Worm (Caenorhabditis elegans) whole organism, L2 larva: ENCODE measurements around the gene adk-1.

Experiments used
- C34F6.9 ChIP-seq: fragments of 150-350 bp; optimal IDR thresholded peaks from 2 replicates; lab custom pipeline; 2014; ENCODE audit warnings: missing biosample characterization, missing genetic modification characterization
- F13H6.1 ChIP-seq: sonication (generic microtip); optimal IDR thresholded peaks from 2 replicates; lab custom pipeline; 2016; ENCODE audit warnings: missing genetic modification characterization, missing compliant biosample characterization
- R02D3.7 ChIP-seq: fragments of 150-350 bp; optimal IDR thresholded peaks from 2 replicates; lab custom pipeline; 2014; ENCODE audit warnings: missing biosample characterization, missing genetic modification characterization
- ZK546.5 ChIP-seq: sonication (generic microtip); optimal IDR thresholded peaks from 2 replicates; lab custom pipeline; 2017; ENCODE audit warnings: missing biosample characterization, missing genetic modification characterization
- alr-1 ChIP-seq: fragments of 150-350 bp; optimal IDR thresholded peaks from 2 replicates; lab custom pipeline; 2014; ENCODE audit warnings: missing biosample characterization, missing genetic modification characterization
- aly-2 ChIP-seq: fragments of 150-350 bp; optimal IDR thresholded peaks from 2 replicates; lab custom pipeline; 2014; ENCODE audit warnings: missing biosample characterization, missing genetic modification characterization
- ama-1 ChIP-seq: fragments of 150-350 bp; optimal IDR thresholded peaks from 2 replicates; lab custom pipeline; 2018; ENCODE audit warnings: inconsistent platforms
- blmp-1 ChIP-seq: sonication (generic microtip); optimal IDR thresholded peaks from 2 replicates; lab custom pipeline; 2017; ENCODE audit warnings: missing genetic modification characterization, mild to moderate bottlenecking, missing compliant biosample characterization, antibody characterized with exemption, moderate library complexity; ENCODE audit not compliant: insufficient read depth
- ceh-16 ChIP-seq: fragments of 150-350 bp; optimal IDR thresholded peaks from 2 replicates; lab custom pipeline; 2014; ENCODE audit warnings: missing biosample characterization, missing genetic modification characterization
- ceh-82 ChIP-seq: fragments of 150-350 bp; optimal IDR thresholded peaks from 2 replicates; lab custom pipeline; 2014; ENCODE audit warnings: missing biosample characterization, missing genetic modification characterization
- crh-2 ChIP-seq: sonication (generic microtip); optimal IDR thresholded peaks from 2 replicates; lab custom pipeline; 2017; ENCODE audit warnings: missing biosample characterization, missing genetic modification characterization
- dmd-4 ChIP-seq: sonication (generic microtip); optimal IDR thresholded peaks from 2 replicates; lab custom pipeline; 2017; ENCODE audit warnings: missing biosample characterization, missing genetic modification characterization
- egl-27 ChIP-seq: sonication (generic microtip); optimal IDR thresholded peaks from 3 replicates; lab custom pipeline; 2017; ENCODE audit warnings: missing biosample characterization, missing genetic modification reagents, missing genetic modification characterization
- lin-11 ChIP-seq: fragments of 150-350 bp; sonication (generic microtip); optimal IDR thresholded peaks from 2 replicates; lab custom pipeline; 2014; ENCODE audit warnings: missing biosample characterization, missing genetic modification characterization, inconsistent platforms, mixed read lengths
- lin-13 ChIP-seq: fragments of 150-350 bp; optimal IDR thresholded peaks from 2 replicates; lab custom pipeline; 2014; ENCODE audit warnings: missing biosample characterization, missing genetic modification reagents, missing genetic modification characterization
- lin-39 ChIP-seq: fragments of 150-350 bp; optimal IDR thresholded peaks from 2 replicates; lab custom pipeline; 2014; ENCODE audit warnings: missing biosample characterization, missing genetic modification reagents, missing genetic modification characterization
- lsy-2 ChIP-seq, 2 experiments: fragments of 150-350 bp in 1 of 2; sonication (generic microtip) in 1 of 2; optimal IDR thresholded peaks; 2 replicates each; lab custom pipeline; 2014 to 2017; ENCODE audit warnings: missing biosample characterization in 2 of 2, missing genetic modification characterization in 2 of 2
- mab-5 ChIP-seq: fragments of 150-350 bp; optimal IDR thresholded peaks from 2 replicates; lab custom pipeline; 2014; ENCODE audit warnings: missing biosample characterization, missing genetic modification characterization
- mbf-1 ChIP-seq: sonication (generic microtip); optimal IDR thresholded peaks from 2 replicates; lab custom pipeline; 2017; ENCODE audit warnings: missing biosample characterization, missing genetic modification characterization
- nhr-10 ChIP-seq: sonication (generic microtip); optimal IDR thresholded peaks from 2 replicates; lab custom pipeline; 2017; ENCODE audit warnings: missing biosample characterization, missing genetic modification characterization
- nhr-237 ChIP-seq: fragments of 150-350 bp; optimal IDR thresholded peaks from 2 replicates; lab custom pipeline; 2014; ENCODE audit warnings: missing biosample characterization, missing genetic modification characterization
- nhr-25 ChIP-seq: fragments of 150-350 bp; sonication (generic microtip); optimal IDR thresholded peaks from 3 replicates; lab custom pipeline; 2014; ENCODE audit warnings: missing biosample characterization, missing genetic modification characterization
- nhr-77 ChIP-seq: fragments of 150-350 bp; optimal IDR thresholded peaks from 2 replicates; lab custom pipeline; 2014; ENCODE audit warnings: missing biosample characterization, missing genetic modification characterization
- sem-4 ChIP-seq: fragments of 150-350 bp; optimal IDR thresholded peaks from 2 replicates; lab custom pipeline; 2014; ENCODE audit warnings: missing biosample characterization, missing genetic modification reagents, missing genetic modification characterization
- skn-1 ChIP-seq: sonication (generic microtip); optimal IDR thresholded peaks from 2 replicates; lab custom pipeline; 2017; ENCODE audit warnings: missing biosample characterization, missing genetic modification characterization
- sma-3 ChIP-seq: sonication (generic microtip); optimal IDR thresholded peaks from 2 replicates; lab custom pipeline; 2016; ENCODE audit warnings: missing genetic modification reagents, missing genetic modification characterization, missing compliant biosample characterization
- sma-9 ChIP-seq, 2 experiments: fragments of 150-350 bp in 1 of 2; sonication (generic microtip) in 1 of 2; optimal IDR thresholded peaks; 2 replicates each; lab custom pipeline; 2014 to 2016; ENCODE audit warnings: missing genetic modification characterization in 2 of 2, mild to moderate bottlenecking in 1 of 2, missing biosample characterization in 1 of 2, missing compliant biosample characterization in 1 of 2, missing genetic modification reagents in 1 of 2, moderate library complexity in 1 of 2
- snpc-4 ChIP-seq: fragments of 150-350 bp; optimal IDR thresholded peaks from 2 replicates; lab custom pipeline; 2014; ENCODE audit warnings: missing biosample characterization, missing genetic modification characterization
- unc-39 ChIP-seq: fragments of 150-350 bp; optimal IDR thresholded peaks from 2 replicates; lab custom pipeline; 2014; ENCODE audit warnings: missing biosample characterization, missing genetic modification characterization
- unc-55 ChIP-seq: fragments of 150-350 bp; sonication (generic microtip); optimal IDR thresholded peaks from 3 replicates; lab custom pipeline; 2014; ENCODE audit warnings: missing biosample characterization, missing genetic modification reagents, missing genetic modification characterization
- zag-1 ChIP-seq: fragments of 150-350 bp; optimal IDR thresholded peaks from 2 replicates; lab custom pipeline; 2014; ENCODE audit warnings: missing biosample characterization, missing genetic modification characterization
- ztf-1 ChIP-seq: fragments of 200-800 bp; sonication (Bioruptor generic); conservative IDR thresholded peaks from 2 replicates; pipeline ENCODE4 v1.3.6; 2022; ENCODE audit warnings: missing genetic modification characterization, missing compliant biosample characterization
- ztf-11 ChIP-seq: sonication (generic microtip); optimal IDR thresholded peaks from 2 replicates; lab custom pipeline; 2017; ENCODE audit warnings: missing biosample characterization, missing genetic modification characterization
- ztf-4 ChIP-seq: fragments of 150-350 bp; optimal IDR thresholded peaks from 2 replicates; lab custom pipeline; 2014; ENCODE audit warnings: missing biosample characterization, missing genetic modification characterization

The adk-1 gene

ce11 chrIV:11164831-11165230, 45.8 kb downstream of the adk-1 start, which contains the start of gene C08F8.6:
TSS of gene C08F8.6 (minus strand) at chrIV:11164931.
- no peak for TF ChIP-seq sma-3 (GFP tag; lab: Kevin White, UChicago)

ce11 chrIV:11162451-11162850, 48.2 kb downstream of the adk-1 start, which contains the start of gene fbxb-9:
TSS of gene fbxb-9 (minus strand) at chrIV:11162551.
- TF ChIP-seq lin-11 (tag; lab: Kevin White, UChicago) = no peak
- no peak for TF ChIP-seq nhr-77
- no peak for TF ChIP-seq dmd-4
- TF ChIP-seq ceh-16 (tag; lab: Kevin White, UChicago) = no peak
- no peak for TF ChIP-seq aly-2 (tag; lab: Kevin White, UChicago)
- no peak for TF ChIP-seq crh-2
- TF ChIP-seq alr-1 (tag; lab: Kevin White, UChicago) = no peak
- TF ChIP-seq R02D3.7 = no peak
- TF ChIP-seq blmp-1 (tag; lab: Kevin White, UChicago) = no peak
- TF ChIP-seq skn-1 (tag; lab: Kevin White, UChicago) = no peak
- TF ChIP-seq ztf-11 = no peak
- TF ChIP-seq ama-1 = no peak
- no peak for TF ChIP-seq sma-9 (GFP tag; optimal IDR thresholded peaks at IDR 0.05; lab: Kevin White, UChicago)
- no peak for TF ChIP-seq sma-9 (tag; optimal IDR thresholded peaks at IDR 0.05; lab: Kevin White, UChicago)

- no peak for TF ChIP-seq nhr-25 (tag; lab: Kevin White, UChicago)
- no peak for TF ChIP-seq lsy-2 (tag; optimal IDR thresholded peaks at IDR 0.05; lab: Kevin White, UChicago)
- no peak for TF ChIP-seq mab-5
- TF ChIP-seq F13H6.1 (tag; lab: Kevin White, UChicago) = no peak
- TF ChIP-seq ztf-4 (tag; lab: Kevin White, UChicago) = no peak
- TF ChIP-seq lin-39 (tag; lab: Kevin White, UChicago) = no peak
- no peak for TF ChIP-seq ceh-82 (tag; lab: Kevin White, UChicago)
- no peak for TF ChIP-seq egl-27
- no peak for TF ChIP-seq crh-2
- TF ChIP-seq C34F6.9 (tag; lab: Kevin White, UChicago) = no peak
- no peak for TF ChIP-seq sem-4
- TF ChIP-seq skn-1 (tag; lab: Kevin White, UChicago) = no peak
Measured at ce11 chrIV:11160707-11161106, 49.9 kb downstream of the adk-1 start, which contains the start of gene C08F8.15. TSS of gene C08F8.15 (minus strand) at chrIV:11160807.

ce11 chrIV:11159886-11160285, 50.7 kb downstream of the adk-1 start, which contains the start of gene mboa-4:
TSS of gene mboa-4 (minus strand) at chrIV:11159986.
- TF ChIP-seq snpc-4 (tag; lab: Kevin White, UChicago) = no peak
- no peak for TF ChIP-seq egl-27
- no peak for TF ChIP-seq nhr-10 (tag; lab: Kevin White, UChicago)
- no peak for TF ChIP-seq ZK546.5 (tag; lab: Kevin White, UChicago)
- no peak for TF ChIP-seq lin-11 (tag; lab: Kevin White, UChicago)
- TF ChIP-seq lin-13 (GFP tag; lab: Kevin White, UChicago) = no peak
- TF ChIP-seq nhr-237 (tag; lab: Kevin White, UChicago) = no peak
- TF ChIP-seq mbf-1 (tag; lab: Kevin White, UChicago) = no peak
- no peak for TF ChIP-seq sma-9 (GFP tag; optimal IDR thresholded peaks at IDR 0.05; lab: Kevin White, UChicago)
- TF ChIP-seq sma-9 (tag; optimal IDR thresholded peaks at IDR 0.05; lab: Kevin White, UChicago) = no peak
- TF ChIP-seq nhr-25 (tag; lab: Kevin White, UChicago) = no peak
- TF ChIP-seq ama-1 = no peak
- no peak for TF ChIP-seq zag-1
- no peak for TF ChIP-seq ztf-11
- no peak for TF ChIP-seq unc-39 (tag; lab: Kevin White, UChicago)
- no peak for TF ChIP-seq unc-55
- TF ChIP-seq ztf-1 = no peak
